In the genomic region with DNA sequence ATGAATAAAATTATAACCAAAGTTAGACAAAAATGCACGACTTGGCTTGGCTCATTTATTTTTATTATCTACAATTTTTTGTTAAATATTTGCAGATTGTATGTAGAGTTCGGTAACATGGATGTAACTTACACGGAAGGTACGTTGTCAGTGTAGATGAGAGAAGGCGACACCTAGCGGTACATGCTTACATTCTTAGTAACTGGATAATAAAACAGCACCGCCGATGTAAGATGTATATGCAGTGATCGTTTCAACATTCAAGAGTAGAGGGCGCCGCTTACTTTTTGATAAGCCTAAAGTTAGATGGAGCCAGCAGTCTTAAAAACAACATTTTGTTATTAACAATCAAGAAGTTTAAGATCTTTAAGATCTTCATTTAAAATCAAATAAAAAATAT, we compare ENCODE assay signal across 2 fruit fly cellular contexts.
A peak's percentile ranks its signal among the peaks of the same experiment; 100 is the strongest.
TF ChIP-seq lines count a peak whose summit lies in the region.

No protein-coding gene starts in this region.

TF ChIP-seq in whole organism, embryonic, 481 proteins besides CTCF, POLR2A, EP300 and RAD21 (continued from another document and continues in another):
- TF ChIP-seq onecut (GFP tag; IDR thresholded peaks at IDR 0.05; lab: Robert Waterston, UW) (no peak), crc (GFP tag; optimal IDR thresholded peaks at IDR 0.05; lab: Kevin White, UChicago) (no peak), MBD-R2 (GFP tag; IDR thresholded peaks at IDR 0.05; lab: Robert Waterston, UW) (no peak), CG18619 (GFP tag; optimal IDR thresholded peaks at IDR 0.05; lab: Kevin White, UChicago) (no peak), CG4820 (GFP tag; optimal IDR thresholded peaks at IDR 0.05; lab: Kevin White, UChicago) (peak; percentile 22), CG17612 (GFP tag; IDR thresholded peaks at IDR 0.05; lab: Robert Waterston, UW) (no peak), CG1832 (GFP tag; optimal IDR thresholded peaks at IDR 0.05; lab: Kevin White, UChicago) (no peak), CG10209 (GFP tag; optimal IDR thresholded peaks at IDR 0.05; lab: Kevin White, UChicago) (peak; percentile 36), zen2 (GFP tag; IDR thresholded peaks at IDR 0.05; lab: Robert Waterston, UW; ENCODE audit: partially characterized antibody) (no peak), inv (GFP tag; IDR thresholded peaks at IDR 0.05; lab: Robert Waterston, UW; ENCODE audit: partially characterized antibody) (0 out of 2 replicates have a peak, but pooled peaks have one; percentile 22), sens-2 (GFP tag; IDR thresholded peaks at IDR 0.05; lab: Robert Waterston, UW) (no peak), Hsf (GFP tag; optimal IDR thresholded peaks at IDR 0.05; lab: Kevin White, UChicago) (peak; percentile 67), Opbp (GFP tag; IDR thresholded peaks at IDR 0.05; lab: Robert Waterston, UW; ENCODE audit: partially characterized antibody) (no peak; the same call in 2 of the 3 replicates), az2 (GFP tag; optimal IDR thresholded peaks at IDR 0.05; lab: Kevin White, UChicago) (peak; percentile 56), ash1 (GFP tag; optimal IDR thresholded peaks at IDR 0.05; lab: Kevin White, UChicago) (no peak), gro (GFP tag; optimal IDR thresholded peaks at IDR 0.05; lab: Kevin White, UChicago) (peak; percentile 35), insv (GFP tag; optimal IDR thresholded peaks at IDR 0.05; lab: Kevin White, UChicago) (peak in 1 of 2 experiments; percentile 61), Dbx (GFP tag; IDR thresholded peaks at IDR 0.05; lab: Robert Waterston, UW) (peak; percentile 25; the same call in 1 of the 3 replicates), nerfin-2 (GFP tag; IDR thresholded peaks at IDR 0.05; lab: Robert Waterston, UW; ENCODE audit: partially characterized antibody) (no peak), trh (GFP tag; optimal IDR thresholded peaks at IDR 0.05; lab: Kevin White, UChicago) (no peak), Adf1 (GFP tag; IDR thresholded peaks at IDR 0.05; lab: Robert Waterston, UW) (peak; percentile 14), C15 (GFP tag; IDR thresholded peaks at IDR 0.05; lab: Robert Waterston, UW) (no peak), pzg (GFP tag; optimal IDR thresholded peaks at IDR 0.05; lab: Kevin White, UChicago) (no peak), CG4328 (GFP tag; optimal IDR thresholded peaks at IDR 0.05; lab: Kevin White, UChicago) (no peak), Atf-2 (GFP tag; optimal IDR thresholded peaks at IDR 0.05; lab: Kevin White, UChicago) (peak; percentile 21), maf-S (GFP tag; optimal IDR thresholded peaks at IDR 0.05; lab: Kevin White, UChicago) (peak; percentile 48), pros (GFP tag; optimal IDR thresholded peaks at IDR 0.05; lab: Kevin White, UChicago) (no peak), sima (GFP tag; optimal IDR thresholded peaks at IDR 0.05; lab: Kevin White, UChicago) (no peak), tna (GFP tag; IDR thresholded peaks at IDR 0.05; lab: Robert Waterston, UW; ENCODE audit: partially characterized antibody) (no peak), CG18011 (GFP tag; optimal IDR thresholded peaks at IDR 0.05; lab: Kevin White, UChicago) (no peak), CG1024 (GFP tag; IDR thresholded peaks at IDR 0.05; lab: Robert Waterston, UW) (peak; percentile 20; the same call in 1 of the 2 replicates), Kr (GFP tag; optimal IDR thresholded peaks at IDR 0.05; lab: Kevin White, UChicago) (no peak), ftz-f1 (GFP tag; optimal IDR thresholded peaks at IDR 0.05; lab: Kevin White, UChicago) (no peak), Spps (tag; optimal IDR thresholded peaks at IDR 0.05; lab: Kevin White, UChicago) (no peak), CG10366 (GFP tag; IDR thresholded peaks at IDR 0.05; lab: Robert Waterston, UW) (peak; percentile 26; the same call in 1 of the 2 replicates), CG12219 (GFP tag; optimal IDR thresholded peaks at IDR 0.05; lab: Kevin White, UChicago) (no peak), CG10274 (GFP tag; optimal IDR thresholded peaks at IDR 0.05; lab: Kevin White, UChicago) (no peak), sim (GFP tag; IDR thresholded peaks at IDR 0.05; lab: Robert Waterston, UW) (no peak), schlank (tag; optimal IDR thresholded peaks at IDR 0.05; lab: Kevin White, UChicago) (no peak), CG15514 (GFP tag; optimal IDR thresholded peaks at IDR 0.05; lab: Kevin White, UChicago) (no peak), da (GFP tag; optimal IDR thresholded peaks at IDR 0.05; lab: Kevin White, UChicago) (no peak), slp2 (GFP tag; optimal IDR thresholded peaks at IDR 0.05; lab: Kevin White, UChicago) (no peak), repo (GFP tag; optimal IDR thresholded peaks at IDR 0.05; lab: Kevin White, UChicago) (peak; percentile 20), corto (GFP tag; optimal IDR thresholded peaks at IDR 0.05; lab: Kevin White, UChicago) (no peak), CG4282 (GFP tag; optimal IDR thresholded peaks at IDR 0.05; lab: Kevin White, UChicago) (no peak), CG12659 (GFP tag; optimal IDR thresholded peaks at IDR 0.05; lab: Kevin White, UChicago) (peak; percentile 13), disco-r (GFP tag; optimal IDR thresholded peaks at IDR 0.05; lab: Kevin White, UChicago) (no peak), CG7745 (tag; optimal IDR thresholded peaks at IDR 0.05; lab: Kevin White, UChicago) (no peak), CG30020 (tag; optimal IDR thresholded peaks at IDR 0.05; lab: Kevin White, UChicago) (no peak), Asciz (GFP tag; optimal IDR thresholded peaks at IDR 0.05; lab: Kevin White, UChicago) (no peak), slbo (GFP tag; IDR thresholded peaks at IDR 0.05; lab: Robert Waterston, UW) (peak; percentile 83), ap (GFP tag; IDR thresholded peaks at IDR 0.05; lab: Robert Waterston, UW) (no peak), bbx (GFP tag; IDR thresholded peaks at IDR 0.05; lab: Robert Waterston, UW; ENCODE audit: partially characterized antibody) (peak; percentile 60), CG8290 (GFP tag; optimal IDR thresholded peaks at IDR 0.05; lab: Kevin White, UChicago) (peak; percentile 38), CG8290 (tag; optimal IDR thresholded peaks at IDR 0.05; lab: Kevin White, UChicago) (peak in 1 of 2 experiments; percentile 78), Blimp-1 (GFP tag; optimal IDR thresholded peaks at IDR 0.05; lab: Kevin White, UChicago) (peak; percentile 3), Dref (GFP tag; IDR thresholded peaks at IDR 0.05; lab: Robert Waterston, UW) (no peak), ranshi (GFP tag; IDR thresholded peaks at IDR 0.05; lab: Robert Waterston, UW) (no peak; the same call in 1 of the 2 replicates), en (GFP tag; optimal IDR thresholded peaks at IDR 0.05; lab: Kevin White, UChicago) (no peak), zf30C (GFP tag; optimal IDR thresholded peaks at IDR 0.05; lab: Kevin White, UChicago) (no peak), CG17186 (GFP tag; optimal IDR thresholded peaks at IDR 0.05; lab: Kevin White, UChicago) (no peak), her (GFP tag; optimal IDR thresholded peaks at IDR 0.05; lab: Kevin White, UChicago) (peak; percentile 43), HmgD (GFP tag; optimal IDR thresholded peaks at IDR 0.05; lab: Kevin White, UChicago) (peak; percentile 73)

TF ChIP-seq in whole organism, wandering third instar larva, 38 proteins besides CTCF, POLR2A, EP300 and RAD21 (continued from another document):
- TF ChIP-seq Mio (GFP tag; optimal IDR thresholded peaks at IDR 0.05; lab: Kevin White, UChicago) = no peak
